Fruit fly (Drosophila melanogaster) whole organism, embryonic: ENCODE measurements around the gene CG42558.
A peak's percentile ranks its signal among the peaks of the same experiment; 100 is the strongest.

Experiments
- Ada2b ChIP-seq: fragments of 200-800 bp; sonication (Bioruptor generic); IDR thresholded peaks from 2 replicates; pipeline ENCODE4 v1.3.6; 2022; ENCODE audit warnings: missing biosample characterization, missing genetic modification characterization
- B-H2 ChIP-seq: fragments of 200-800 bp; sonication (Bioruptor generic); optimal IDR thresholded peaks from 2 replicates; lab custom pipeline; 2018; ENCODE audit warnings: missing biosample characterization, mild to moderate bottlenecking, missing genetic modification characterization
- CG1024 ChIP-seq: fragments of 200-800 bp; sonication (Bioruptor generic); IDR thresholded peaks from 2 replicates; pipeline ENCODE4 v1.3.6; 2022; ENCODE audit warnings: missing biosample characterization, missing genetic modification characterization
- CG11560 ChIP-seq: fragments of 200-800 bp; sonication (Bioruptor generic); IDR thresholded peaks from 3 replicates; pipeline ENCODE4 v1.3.6; 2022; ENCODE audit warnings: missing biosample characterization, missing genetic modification characterization
- CG12659 ChIP-seq: fragments of 200-800 bp; sonication (Bioruptor generic); optimal IDR thresholded peaks from 3 replicates; lab custom pipeline; 2017; ENCODE audit warnings: mild to moderate bottlenecking, missing biosample characterization, missing genetic modification reagents, missing genetic modification characterization
- CG13296 ChIP-seq: fragments of 200-800 bp; sonication (Bioruptor generic); optimal IDR thresholded peaks from 3 replicates; lab custom pipeline; 2018; ENCODE audit warnings: missing biosample characterization, mild to moderate bottlenecking, missing genetic modification characterization
- CG1647 ChIP-seq: fragments of 200-800 bp; sonication (Bioruptor generic); optimal IDR thresholded peaks from 3 replicates; lab custom pipeline; 2016; ENCODE audit warnings: missing biosample characterization, missing genetic modification characterization
- CG1792 ChIP-seq: fragments of 200-800 bp; sonication (Bioruptor generic); optimal IDR thresholded peaks from 2 replicates; lab custom pipeline; 2016; ENCODE audit warnings: missing biosample characterization, missing genetic modification characterization
- CG2712 ChIP-seq: fragments of 200-800 bp; optimal IDR thresholded peaks from 3 replicates; lab custom pipeline; 2019; ENCODE audit warnings: missing biosample characterization, mild to moderate bottlenecking, missing genetic modification characterization, moderate library complexity
- CG30020 ChIP-seq: fragments of 200-800 bp; optimal IDR thresholded peaks from 2 replicates; lab custom pipeline; 2019; ENCODE audit warnings: missing biosample characterization, mild to moderate bottlenecking, missing genetic modification characterization, moderate library complexity
- CG30431 ChIP-seq: fragments of 200-800 bp; sonication (Bioruptor generic); optimal IDR thresholded peaks from 2 replicates; lab custom pipeline; 2017; ENCODE audit warnings: missing biosample characterization, missing genetic modification characterization
- CG3065 ChIP-seq: fragments of 200-800 bp; sonication (Bioruptor generic); optimal IDR thresholded peaks from 2 replicates; lab custom pipeline; 2016; ENCODE audit warnings: missing biosample characterization, missing genetic modification characterization
- CG3847 ChIP-seq: fragments of 200-800 bp; sonication (Bioruptor generic); IDR thresholded peaks from 2 replicates; pipeline ENCODE4 v1.3.6; 2022; ENCODE audit warnings: missing biosample characterization, missing genetic modification characterization
- CG4404 ChIP-seq: fragments of 200-800 bp; sonication (Bioruptor generic); IDR thresholded peaks from 2 replicates; pipeline ENCODE4 v1.3.6; 2022; ENCODE audit warnings: missing biosample characterization, missing genetic modification characterization
- CG6654 ChIP-seq: fragments of 200-800 bp; sonication (Bioruptor generic); optimal IDR thresholded peaks from 2 replicates; lab custom pipeline; 2017; ENCODE audit warnings: missing biosample characterization, mild to moderate bottlenecking, missing genetic modification characterization
- CG6791 ChIP-seq: fragments of 200-800 bp; sonication (Bioruptor generic); IDR thresholded peaks from 3 replicates; pipeline ENCODE4 v1.3.6; 2022; ENCODE audit warnings: missing biosample characterization, missing genetic modification characterization; ENCODE audit not compliant: partially characterized antibody
- D ChIP-seq, 2 experiments: fragments of 200-800 bp in 1 of 2; fragments of >200 bp in 1 of 2; sonication (Bioruptor generic) in 1 of 2; optimal IDR thresholded peaks; 2 replicates in 1 of 2; 3 replicates in 1 of 2; lab custom pipeline; 2017; ENCODE audit warnings: mild to moderate bottlenecking in 1 of 2, missing biosample characterization in 1 of 2, missing genetic modification characterization in 1 of 2, missing genetic modification reagents in 1 of 2
- Dip2 ChIP-seq: fragments of 200-800 bp; sonication (Bioruptor generic); IDR thresholded peaks from 2 replicates; pipeline ENCODE4 v1.3.6; 2022; ENCODE audit warnings: missing biosample characterization, missing genetic modification characterization
- Dip3 ChIP-seq: fragments of 200-800 bp; sonication (Bioruptor generic); optimal IDR thresholded peaks from 3 replicates; lab custom pipeline; 2016; ENCODE audit warnings: missing biosample characterization, missing genetic modification characterization
- Ets65A ChIP-seq: fragments of 200-800 bp; sonication (Bioruptor generic); peaks from one replicate; lab custom pipeline; 2016; ENCODE audit warnings: missing biosample characterization, missing genetic modification characterization
- HHEX ChIP-seq: fragments of 200-800 bp; sonication (Bioruptor generic); optimal IDR thresholded peaks from 3 replicates; lab custom pipeline; 2017; ENCODE audit warnings: missing biosample characterization, mild to moderate bottlenecking, missing genetic modification characterization, missing genetic modification reagents
- HLH4C ChIP-seq: fragments of 200-800 bp; sonication (Bioruptor generic); IDR thresholded peaks from 3 replicates; pipeline ENCODE4 v1.3.6; 2022; ENCODE audit warnings: missing biosample characterization, missing genetic modification characterization; ENCODE audit not compliant: partially characterized antibody
- Meics ChIP-seq: fragments of 200-800 bp; sonication (Bioruptor generic); optimal IDR thresholded peaks from 2 replicates; lab custom pipeline; 2017; ENCODE audit warnings: missing biosample characterization, mild to moderate bottlenecking, missing genetic modification characterization
- NK7.1 ChIP-seq: fragments of 200-800 bp; sonication (Bioruptor generic); optimal IDR thresholded peaks from 3 replicates; lab custom pipeline; 2016; ENCODE audit warnings: missing biosample characterization, missing genetic modification characterization
- Nf-YC ChIP-seq: fragments of 200-800 bp; optimal IDR thresholded peaks from 3 replicates; lab custom pipeline; 2019; ENCODE audit warnings: missing biosample characterization, mild to moderate bottlenecking, missing genetic modification characterization, moderate library complexity
- Oaz ChIP-seq: fragments of 200-800 bp; sonication (Bioruptor generic); IDR thresholded peaks from 2 replicates; pipeline ENCODE4 v1.3.6; 2022; ENCODE audit warnings: missing biosample characterization, missing genetic modification characterization
- Ravus ChIP-seq: fragments of 200-800 bp; sonication (Bioruptor generic); IDR thresholded peaks from 2 replicates; pipeline ENCODE4 v1.3.6; 2022; ENCODE audit warnings: missing biosample characterization, missing genetic modification characterization
- Rx ChIP-seq: fragments of 200-800 bp; sonication (Bioruptor generic); IDR thresholded peaks from 2 replicates; pipeline ENCODE4 v1.3.6; 2022; ENCODE audit warnings: missing biosample characterization, missing genetic modification characterization
- Side ChIP-seq: fragments of 200-800 bp; sonication (Bioruptor generic); optimal IDR thresholded peaks from 2 replicates; lab custom pipeline; 2016; ENCODE audit warnings: missing biosample characterization, missing genetic modification characterization
- Stat92E ChIP-seq, 3 experiments: fragments of >200 bp in 2 of 3; fragments of 200-800 bp in 1 of 3; sonication (Bioruptor generic) in 1 of 3; optimal IDR thresholded peaks; 2 replicates each; lab custom pipeline; 2017 to 2019; ENCODE audit warnings: missing biosample characterization in 3 of 3, missing genetic modification characterization in 3 of 3, mild to moderate bottlenecking in 1 of 3, moderate library complexity in 1 of 3
- ab ChIP-seq: fragments of 200-800 bp; sonication (Bioruptor generic); optimal IDR thresholded peaks from 2 replicates; lab custom pipeline; 2016; ENCODE audit warnings: missing biosample characterization, missing genetic modification characterization
- chn ChIP-seq: fragments of 200-800 bp; sonication (Bioruptor generic); optimal IDR thresholded peaks from 2 replicates; lab custom pipeline; 2016; ENCODE audit warnings: missing biosample characterization, missing genetic modification characterization
- crol ChIP-seq: fragments of 200-800 bp; sonication (Bioruptor generic); IDR thresholded peaks from 2 replicates; pipeline ENCODE4 v1.3.6; 2022; ENCODE audit warnings: missing biosample characterization, missing genetic modification characterization
- dimm ChIP-seq: fragments of 200-800 bp; sonication (Bioruptor generic); IDR thresholded peaks from 2 replicates; pipeline ENCODE4 v1.3.6; 2022; ENCODE audit warnings: missing biosample characterization, missing genetic modification characterization
- ewg ChIP-seq: fragments of 200-800 bp; sonication (Bioruptor generic); optimal IDR thresholded peaks from 3 replicates; lab custom pipeline; 2017; ENCODE audit warnings: mild to moderate bottlenecking, missing biosample characterization, missing genetic modification reagents, missing genetic modification characterization
- ftz-f1 ChIP-seq: fragments of 200-800 bp; sonication (Bioruptor generic); optimal IDR thresholded peaks from 2 replicates; lab custom pipeline; 2016; ENCODE audit warnings: missing biosample characterization, missing genetic modification characterization
- fu2 ChIP-seq: fragments of 200-800 bp; sonication (Bioruptor generic); optimal IDR thresholded peaks from 2 replicates; lab custom pipeline; 2016; ENCODE audit warnings: missing biosample characterization, missing genetic modification characterization
- gsb-n ChIP-seq: fragments of 200-800 bp; sonication (Bioruptor generic); optimal IDR thresholded peaks from 3 replicates; lab custom pipeline; 2018; ENCODE audit warnings: missing biosample characterization, mild to moderate bottlenecking, missing genetic modification characterization
- ken ChIP-seq: fragments of 200-800 bp; sonication (Bioruptor generic); IDR thresholded peaks from 3 replicates; pipeline ENCODE4 v1.3.6; 2022; ENCODE audit warnings: missing biosample characterization, missing genetic modification characterization
- lilli ChIP-seq: fragments of 200-800 bp; sonication (Bioruptor generic); optimal IDR thresholded peaks from 3 replicates; lab custom pipeline; 2016; ENCODE audit warnings: missing biosample characterization, missing genetic modification characterization
- maf-S ChIP-seq: fragments of 200-800 bp; sonication (Bioruptor generic); optimal IDR thresholded peaks from 2 replicates; lab custom pipeline; 2016; ENCODE audit warnings: missing biosample characterization, missing genetic modification characterization
- nom ChIP-seq: fragments of 200-800 bp; sonication (Bioruptor generic); optimal IDR thresholded peaks from 2 replicates; lab custom pipeline; 2017; ENCODE audit warnings: missing biosample characterization, missing genetic modification characterization, mild to moderate bottlenecking, moderate library complexity, missing genetic modification reagents
- pzg ChIP-seq: fragments of 200-800 bp; sonication (Bioruptor generic); optimal IDR thresholded peaks from 3 replicates; lab custom pipeline; 2018; ENCODE audit warnings: missing biosample characterization, mild to moderate bottlenecking, missing genetic modification characterization, moderate library complexity
- sens ChIP-seq: fragments of 200-800 bp; sonication (Bioruptor generic); peaks from one replicate; lab custom pipeline; 2016; ENCODE audit warnings: missing biosample characterization, missing genetic modification characterization
- sisA ChIP-seq: fragments of 200-800 bp; sonication (Bioruptor generic); IDR thresholded peaks from 2 replicates; pipeline ENCODE4 v1.3.6; 2022; ENCODE audit warnings: missing biosample characterization, missing genetic modification characterization
- ssp ChIP-seq: fragments of 200-800 bp; sonication (Bioruptor generic); IDR thresholded peaks from 2 replicates; pipeline ENCODE4 v1.3.6; 2022; ENCODE audit warnings: missing biosample characterization, missing genetic modification characterization
- stc ChIP-seq: fragments of 200-800 bp; sonication (Bioruptor generic); IDR thresholded peaks from 2 replicates; pipeline ENCODE4 v1.3.6; 2022; ENCODE audit warnings: missing biosample characterization, missing genetic modification characterization
- tgo ChIP-seq: fragments of 200-800 bp; sonication (Bioruptor generic); IDR thresholded peaks from 3 replicates; pipeline ENCODE4 v1.3.6; 2022; ENCODE audit warnings: missing biosample characterization, missing genetic modification characterization
- unc-4 ChIP-seq: fragments of 200-800 bp; sonication (Bioruptor generic); IDR thresholded peaks from 2 replicates; pipeline ENCODE4 v1.3.6; 2022; ENCODE audit warnings: missing biosample characterization, missing genetic modification characterization; ENCODE audit not compliant: partially characterized antibody
- usp ChIP-seq: fragments of >200 bp; optimal IDR thresholded peaks from 2 replicates; lab custom pipeline; 2017; ENCODE audit warnings: missing biosample characterization, missing genetic modification characterization
- vvl ChIP-seq: fragments of 200-800 bp; sonication (Bioruptor generic); IDR thresholded peaks from 2 replicates; pipeline ENCODE4 v1.3.6; 2022; ENCODE audit warnings: missing biosample characterization, missing genetic modification characterization

Gene CG42558

dm6 chr3R:29983073-29983544 is 50.0 kb downstream of the CG42558 start, which contains the start of gene CG7896 (continued):
- TF ChIP-seq D (optimal IDR thresholded peaks at IDR 0.05; lab: Kevin White, UChicago), result no peak
- peak; percentile 43 for TF ChIP-seq D (GFP tag; optimal IDR thresholded peaks at IDR 0.05; lab: Kevin White, UChicago)
- no peak for TF ChIP-seq fu2
- peak; percentile 72 for TF ChIP-seq sens (GFP tag; lab: Kevin White, UChicago)
- peak; percentile 88 for TF ChIP-seq tgo (GFP tag; lab: Robert Waterston, UW)
- TF ChIP-seq ab (GFP tag; lab: Kevin White, UChicago), result no peak
- TF ChIP-seq vvl (GFP tag; lab: Robert Waterston, UW), result peak; percentile 90
- TF ChIP-seq Dip2, result no peak
- TF ChIP-seq CG13296 (GFP tag; lab: Kevin White, UChicago), result peak; percentile 69
- peak; percentile 61 for TF ChIP-seq CG12659 (GFP tag; lab: Kevin White, UChicago)
- TF ChIP-seq Stat92E (GFP tag; optimal IDR thresholded peaks at IDR 0.05; lab: Kevin White, UChicago), result peak in 1 of 3 experiments; percentile 13
- TF ChIP-seq HLH4C, result no peak
- peak; percentile 84 for TF ChIP-seq CG2712
- TF ChIP-seq pzg, result no peak
- peak; percentile 80 for TF ChIP-seq stc (GFP tag; lab: Robert Waterston, UW)
- TF ChIP-seq CG3065 (GFP tag; lab: Kevin White, UChicago), result no peak
- TF ChIP-seq dimm (GFP tag; lab: Robert Waterston, UW), result 0 out of 2 replicates have a peak, but pooled peaks have one; percentile 25
- peak; percentile 20 for TF ChIP-seq CG30431 (GFP tag; lab: Kevin White, UChicago)
- no peak for TF ChIP-seq ftz-f1 (GFP tag; lab: Kevin White, UChicago)
- peak; percentile 12 for TF ChIP-seq gsb-n (tag; lab: Kevin White, UChicago)
- no peak for TF ChIP-seq Side (GFP tag; lab: Kevin White, UChicago)
- no peak for TF ChIP-seq unc-4
- TF ChIP-seq sisA (GFP tag; lab: Robert Waterston, UW), result peak; percentile 76
- TF ChIP-seq HHEX (GFP tag; lab: Kevin White, UChicago), result peak; percentile 67
- peak; percentile 82 for TF ChIP-seq ken (GFP tag; lab: Robert Waterston, UW)
- no peak for TF ChIP-seq NK7.1
- no peak for TF ChIP-seq chn
- TF ChIP-seq Oaz (GFP tag; lab: Robert Waterston, UW), result peak; percentile 82
- TF ChIP-seq CG30020 (tag; lab: Kevin White, UChicago), result no peak
- TF ChIP-seq maf-S (GFP tag; lab: Kevin White, UChicago), result no peak
- TF ChIP-seq Nf-YC (tag; lab: Kevin White, UChicago), result peak; percentile 70
- TF ChIP-seq usp (GFP tag; lab: Kevin White, UChicago), result no peak
- no peak for TF ChIP-seq CG1024 (GFP tag; lab: Robert Waterston, UW)
- TF ChIP-seq Ravus (GFP tag; lab: Robert Waterston, UW), result peak; percentile 16; the same call in 1 of the 2 replicates
- peak; percentile 75 for TF ChIP-seq CG3847 (GFP tag; lab: Robert Waterston, UW)
- TF ChIP-seq CG1647 (GFP tag; lab: Kevin White, UChicago), result no peak
- peak; percentile 53 for TF ChIP-seq Ets65A
- peak; percentile 76 for TF ChIP-seq ssp
- peak; percentile 4 for TF ChIP-seq B-H2 (GFP tag; lab: Kevin White, UChicago)
- TF ChIP-seq Meics, result peak; percentile 69
- TF ChIP-seq lilli (GFP tag; lab: Kevin White, UChicago), result peak; percentile 47
- TF ChIP-seq CG4404 (GFP tag; lab: Robert Waterston, UW), result peak; percentile 64
- TF ChIP-seq CG1792 (GFP tag; lab: Kevin White, UChicago), result no peak
- TF ChIP-seq CG6791 (GFP tag; lab: Robert Waterston, UW), result 0 out of 3 replicates have a peak, but pooled peaks have one; percentile 27
- TF ChIP-seq CG6654 (GFP tag; lab: Kevin White, UChicago), result no peak
- peak; percentile 64 for TF ChIP-seq nom (GFP tag; lab: Kevin White, UChicago)
- TF ChIP-seq Ada2b (GFP tag; lab: Robert Waterston, UW), result peak; percentile 76
- TF ChIP-seq crol (GFP tag; lab: Robert Waterston, UW), result 0 out of 2 replicates have a peak, but pooled peaks have one; percentile 28
- TF ChIP-seq Dip3, result peak; percentile 6
- no peak for TF ChIP-seq CG11560 (tag; lab: Robert Waterston, UW)
- TF ChIP-seq Rx, result peak; percentile 54; the same call in 1 of the 2 replicates
- peak; percentile 39 for TF ChIP-seq ewg (GFP tag; lab: Kevin White, UChicago)
